Fruit fly (Drosophila melanogaster) whole organism, wandering third instar larva: ENCODE results near the gene ATPsynO.

Experiments used
- Abd-B ChIP-seq: fragments of >200 bp; optimal IDR thresholded peaks from 2 replicates; lab custom pipeline; 2017; ENCODE audit warnings: missing biosample characterization, missing genetic modification characterization
- CG32264 ChIP-seq: fragments of 200-800 bp; sonication (Bioruptor generic); optimal IDR thresholded peaks from 2 replicates; lab custom pipeline; 2016; ENCODE audit warnings: missing biosample characterization, missing genetic modification characterization
- CG9705 ChIP-seq: fragments of 200-800 bp; sonication (Bioruptor generic); optimal IDR thresholded peaks from 2 replicates; lab custom pipeline; 2018; ENCODE audit warnings: missing biosample characterization, mild to moderate bottlenecking, missing genetic modification characterization
- CrebA ChIP-seq: fragments of 200-800 bp; sonication (Bioruptor generic); optimal IDR thresholded peaks from 2 replicates; lab custom pipeline; 2016; ENCODE audit warnings: missing biosample characterization, mild to moderate bottlenecking, missing genetic modification characterization, borderline replicate concordance
- Dfd ChIP-seq: fragments of >200 bp; optimal IDR thresholded peaks from 2 replicates; lab custom pipeline; 2017; ENCODE audit warnings: missing biosample characterization, missing genetic modification characterization
- Dif ChIP-seq: fragments of 200-275, 200-300 bp; sonication (Bioruptor generic); optimal IDR thresholded peaks from 2 replicates; lab custom pipeline; 2018; ENCODE audit warnings: missing biosample characterization, missing genetic modification characterization; ENCODE audit not compliant: partially characterized antibody
- GATAd ChIP-seq: sonication (Bioruptor generic); optimal IDR thresholded peaks from 2 replicates; lab custom pipeline; 2016; ENCODE audit warnings: missing biosample characterization, missing genetic modification characterization
- HLH106 ChIP-seq: fragments of 200-800 bp; optimal IDR thresholded peaks from 3 replicates; lab custom pipeline; 2019; ENCODE audit warnings: missing biosample characterization, mild to moderate bottlenecking, missing genetic modification characterization, moderate library complexity
- Hnf4 ChIP-seq: fragments of 200-800 bp; sonication (Bioruptor generic); optimal IDR thresholded peaks from 2 replicates; lab custom pipeline; 2016; ENCODE audit warnings: missing biosample characterization, mild to moderate bottlenecking, missing genetic modification characterization
- Hr78 ChIP-seq: fragments of >200 bp; optimal IDR thresholded peaks from 2 replicates; lab custom pipeline; 2017; ENCODE audit warnings: missing biosample characterization, missing genetic modification characterization
- Hr83 ChIP-seq: fragments of 200-300 bp; sonication (Bioruptor generic); optimal IDR thresholded peaks from 2 replicates; lab custom pipeline; 2016; ENCODE audit warnings: missing biosample characterization, mild to moderate bottlenecking, missing genetic modification characterization, moderate library complexity; ENCODE audit not compliant: poor library complexity, severe bottlenecking
- Jra ChIP-seq: sonication (Bioruptor generic); optimal IDR thresholded peaks from 2 replicates; lab custom pipeline; 2016; ENCODE audit warnings: missing biosample characterization, missing genetic modification characterization
- Mio ChIP-seq: sonication (Bioruptor generic); optimal IDR thresholded peaks from 2 replicates; lab custom pipeline; 2016; ENCODE audit warnings: missing biosample characterization, missing genetic modification characterization
- Myc ChIP-seq: fragments of >200 bp; optimal IDR thresholded peaks from 2 replicates; lab custom pipeline; 2017
- N ChIP-seq: fragments of >200 bp; optimal IDR thresholded peaks from 2 replicates; lab custom pipeline; 2018; ENCODE audit warnings: missing biosample characterization, missing external identifiers, missing genetic modification characterization
- OdsH ChIP-seq: fragments of 200-800 bp; sonication (Bioruptor generic); optimal IDR thresholded peaks from 2 replicates; lab custom pipeline; 2016; ENCODE audit warnings: missing biosample characterization, mild to moderate bottlenecking, missing genetic modification characterization
- Rel ChIP-seq, 2 experiments: fragments of 200-800 bp; sonication (Bioruptor generic) in 1 of 2; optimal IDR thresholded peaks; 2 replicates in 1 of 2; 3 replicates in 1 of 2; lab custom pipeline; 2016 to 2019; ENCODE audit warnings: mild to moderate bottlenecking in 2 of 2, missing biosample characterization in 2 of 2, missing genetic modification characterization in 2 of 2, moderate library complexity in 1 of 2
- Sp1 ChIP-seq: fragments of 200-800 bp; sonication (Bioruptor generic); optimal IDR thresholded peaks from 3 replicates; lab custom pipeline; 2019; ENCODE audit warnings: missing biosample characterization, mild to moderate bottlenecking, missing genetic modification characterization, moderate library complexity
- Vsx2 ChIP-seq: fragments of 200-300, 225-300 bp; sonication (Bioruptor generic); optimal IDR thresholded peaks from 2 replicates; lab custom pipeline; 2018; ENCODE audit warnings: missing biosample characterization, missing genetic modification characterization; ENCODE audit not compliant: partially characterized antibody
- br ChIP-seq: fragments of 200-800 bp; sonication (Bioruptor generic); optimal IDR thresholded peaks from 2 replicates; lab custom pipeline; 2016; ENCODE audit warnings: missing biosample characterization, missing genetic modification characterization
- brk ChIP-seq: fragments of 200-800 bp; sonication (Bioruptor generic); optimal IDR thresholded peaks from 2 replicates; lab custom pipeline; 2016; ENCODE audit warnings: missing biosample characterization, mild to moderate bottlenecking, missing genetic modification characterization
- dl ChIP-seq, 2 experiments: fragments of 175-275, 200-275 bp in 1 of 2; fragments of 200-275 bp in 1 of 2; sonication (Bioruptor generic); optimal IDR thresholded peaks; lab custom pipeline; 2018; ENCODE audit warnings: mild to moderate bottlenecking in 2 of 2, missing biosample characterization in 2 of 2, missing genetic modification characterization in 2 of 2, moderate library complexity in 2 of 2; ENCODE audit not compliant: partially characterized antibody in 2 of 2, insufficient read depth in 1 of 2
- dmrt93B ChIP-seq: fragments of 200-800 bp; sonication (Bioruptor generic); optimal IDR thresholded peaks from 2 replicates; lab custom pipeline; 2018; ENCODE audit warnings: missing biosample characterization, mild to moderate bottlenecking, missing genetic modification characterization
- dsf ChIP-seq: sonication (Bioruptor generic); optimal IDR thresholded peaks from 2 replicates; lab custom pipeline; 2016; ENCODE audit warnings: missing biosample characterization, missing genetic modification characterization, borderline replicate concordance
- ey ChIP-seq: fragments of 200-800 bp; sonication (Bioruptor generic); optimal IDR thresholded peaks from 2 replicates; lab custom pipeline; 2016; ENCODE audit warnings: missing biosample characterization, missing genetic modification characterization
- foxo ChIP-seq, 2 experiments: fragments of 200-800 bp; sonication (Bioruptor generic); optimal IDR thresholded peaks; 2 replicates in 1 of 2; 3 replicates in 1 of 2; lab custom pipeline; 2016 to 2017; ENCODE audit warnings: missing biosample characterization in 2 of 2, missing genetic modification characterization in 2 of 2
- fru ChIP-seq: fragments of 200-800 bp; sonication (Bioruptor generic); optimal IDR thresholded peaks from 3 replicates; lab custom pipeline; 2016; ENCODE audit warnings: missing biosample characterization, mild to moderate bottlenecking, missing genetic modification characterization
- h ChIP-seq: fragments of 200-800 bp; sonication (Bioruptor generic); optimal IDR thresholded peaks from 3 replicates; lab custom pipeline; 2016; ENCODE audit warnings: missing biosample characterization, mild to moderate bottlenecking, missing genetic modification characterization
- jim ChIP-seq: fragments of 175-275, 200-325 bp; sonication (Bioruptor generic); optimal IDR thresholded peaks from 2 replicates; lab custom pipeline; 2016; ENCODE audit warnings: missing biosample characterization, mild to moderate bottlenecking, missing genetic modification characterization
- lola ChIP-seq: fragments of >200 bp; optimal IDR thresholded peaks from 2 replicates; lab custom pipeline; 2017; ENCODE audit warnings: missing biosample characterization, missing genetic modification characterization
- pan ChIP-seq: fragments of >200 bp; optimal IDR thresholded peaks from 2 replicates; lab custom pipeline; 2017
- psq ChIP-seq: fragments of 200-800 bp; sonication (Bioruptor generic); optimal IDR thresholded peaks from 3 replicates; lab custom pipeline; 2017; ENCODE audit warnings: missing biosample characterization, mild to moderate bottlenecking, missing genetic modification characterization, moderate library complexity
- rgr ChIP-seq: fragments of 200-800 bp; sonication (Bioruptor generic); optimal IDR thresholded peaks from 3 replicates; lab custom pipeline; 2016; ENCODE audit warnings: missing biosample characterization, mild to moderate bottlenecking, missing genetic modification characterization
- sage ChIP-seq: fragments of 200-800 bp; sonication (Bioruptor generic); optimal IDR thresholded peaks from 2 replicates; lab custom pipeline; 2016; ENCODE audit warnings: missing biosample characterization, mild to moderate bottlenecking, missing genetic modification characterization
- sv ChIP-seq: fragments of 200-800 bp; sonication (Bioruptor generic); optimal IDR thresholded peaks from 3 replicates; lab custom pipeline; 2016; ENCODE audit warnings: missing biosample characterization, missing genetic modification characterization
- tai ChIP-seq: sonication (Bioruptor generic); optimal IDR thresholded peaks from 2 replicates; lab custom pipeline; 2016; ENCODE audit warnings: missing biosample characterization, missing genetic modification characterization
- usp ChIP-seq: fragments of >200 bp; optimal IDR thresholded peaks from 2 replicates; lab custom pipeline; 2017; ENCODE audit warnings: missing biosample characterization, missing genetic modification characterization
- woc ChIP-seq: sonication (Bioruptor generic); optimal IDR thresholded peaks from 2 replicates; lab custom pipeline; 2016; ENCODE audit warnings: missing biosample characterization, mild to moderate bottlenecking, missing genetic modification characterization

Gene ATPsynO

DNA sequence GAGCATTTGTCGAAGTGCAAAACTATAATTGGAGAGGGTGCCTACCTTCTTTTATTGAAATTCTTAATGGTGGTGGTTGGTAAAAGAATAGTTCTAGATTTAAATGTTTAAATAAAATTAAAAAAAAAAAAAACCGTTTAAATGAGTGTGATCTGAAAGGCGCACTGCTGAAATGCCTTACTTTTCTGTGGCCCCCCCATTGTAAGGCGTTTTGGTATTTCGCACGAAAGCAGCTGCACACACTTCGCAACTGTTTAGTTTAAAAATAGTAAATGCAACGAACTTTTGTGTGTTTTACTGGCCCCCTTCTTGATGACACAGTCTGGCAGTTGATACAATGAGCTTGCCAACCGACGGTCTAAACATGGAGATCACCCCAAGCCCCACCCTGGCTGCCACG lies 3.0 kb downstream of the ATPsynO start, which contains the start of the genes CG14864 and Zip88E:
Gene CG14864, minus strand, starts transcription at position 113 of the 400 bp plus-strand sequence.
Gene Zip88E, plus strand, starts transcription at position 237 of the 400 bp plus-strand sequence.
- TF ChIP-seq Hr83 (GFP tag; lab: Kevin White, UChicago) (peak; percentile 22), Vsx2 (no peak)

DNA sequence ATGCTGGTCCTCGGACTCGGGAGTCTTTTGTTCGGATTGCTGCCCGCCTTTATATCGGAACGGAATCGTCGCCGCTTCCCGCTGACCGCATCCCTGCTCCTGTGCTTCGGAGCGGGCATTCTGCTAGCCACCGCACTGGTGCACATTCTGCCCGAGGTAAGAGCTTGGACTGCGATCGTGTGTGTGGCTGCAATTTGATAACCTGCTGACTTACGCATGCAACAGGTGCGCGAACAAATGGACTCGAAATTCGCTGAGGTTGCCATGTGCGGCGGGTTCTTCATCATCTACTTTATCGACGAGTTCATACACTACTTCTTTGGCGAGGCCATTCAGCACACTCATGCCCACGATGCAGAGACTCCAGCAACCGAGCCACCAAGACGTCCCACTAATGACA lies 3.5 kb downstream of the ATPsynO start:
- TF ChIP-seq rgr (GFP tag; lab: Kevin White, UChicago) (no peak), GATAd (GFP tag; lab: Kevin White, UChicago) (no peak), br (GFP tag; lab: Kevin White, UChicago) (no peak), pan (no peak), Dif (no peak), Hnf4 (GFP tag; lab: Kevin White, UChicago) (no peak), sv (no peak), Dfd (GFP tag; lab: Kevin White, UChicago) (no peak), Myc (lab: Kevin White, UChicago) (no peak), psq (no peak), Sp1 (GFP tag; lab: Kevin White, UChicago) (no peak), sage (GFP tag; lab: Kevin White, UChicago) (no peak)

DNA sequence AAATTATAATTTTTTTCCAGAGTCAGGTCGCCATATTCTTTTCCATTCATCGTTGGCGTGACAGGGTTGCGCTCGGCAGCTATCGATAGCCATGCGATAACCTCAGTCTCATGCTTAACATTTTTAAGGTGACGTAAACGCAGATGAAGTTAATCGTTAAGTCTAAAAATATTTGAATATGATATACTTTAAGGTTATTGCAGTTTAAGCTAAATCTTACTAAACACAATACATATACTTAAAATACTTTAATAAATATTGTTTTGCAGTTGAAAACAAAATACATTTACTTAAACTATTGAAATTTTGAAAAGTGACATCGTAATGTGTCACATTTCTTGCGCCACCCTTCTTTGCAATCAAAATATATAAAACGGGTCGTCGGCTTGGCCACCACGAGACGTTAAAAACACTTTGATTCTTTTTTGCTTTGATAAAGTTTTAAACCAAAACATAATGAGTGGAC lies 9.8 kb downstream of the ATPsynO start, which contains the start of the genes Cp190 and CG4338:
Gene Cp190, minus strand, starts transcription at position 84 of the 466 bp plus-strand sequence.
Gene CG4338, plus strand, starts transcription at position 365 of the 466 bp plus-strand sequence.
- TF ChIP-seq ey (GFP tag; lab: Kevin White, UChicago): peak; percentile 95
- peak; percentile 97 for TF ChIP-seq dmrt93B (GFP tag; lab: Kevin White, UChicago)
- no peak for TF ChIP-seq jim
- no peak for TF ChIP-seq N (GFP tag; lab: Kevin White, UChicago)
- no peak for TF ChIP-seq Hnf4 (GFP tag; lab: Kevin White, UChicago)
- TF ChIP-seq GATAd (GFP tag; lab: Kevin White, UChicago): no peak
- peak; percentile 98 for TF ChIP-seq CG9705 (GFP tag; lab: Kevin White, UChicago)
- peak; percentile 96 for TF ChIP-seq OdsH
- TF ChIP-seq br (GFP tag; lab: Kevin White, UChicago): peak; percentile 94
- peak; percentile 97 for TF ChIP-seq h
- TF ChIP-seq dsf (GFP tag; lab: Kevin White, UChicago): peak; percentile 90
- no peak for TF ChIP-seq Vsx2
- no peak for TF ChIP-seq Hr78 (GFP tag; lab: Kevin White, UChicago)
- no peak for TF ChIP-seq Dfd (GFP tag; lab: Kevin White, UChicago)
- TF ChIP-seq Hr83 (GFP tag; lab: Kevin White, UChicago): peak; percentile 69
- peak; percentile 78 for TF ChIP-seq Rel (GFP tag; optimal IDR thresholded peaks at IDR 0.05; lab: Kevin White, UChicago)
- peak; percentile 92 for TF ChIP-seq Rel (tag; optimal IDR thresholded peaks at IDR 0.05; lab: Kevin White, UChicago)
- peak; percentile 96 for TF ChIP-seq fru (GFP tag; lab: Kevin White, UChicago)
- TF ChIP-seq dl (GFP tag; optimal IDR thresholded peaks at IDR 0.05; lab: Kevin White, UChicago; ENCODE audit: insufficient read depth in 1 of 2, partially characterized antibody in 2 of 2): no peak
- TF ChIP-seq lola (GFP tag; lab: Kevin White, UChicago): no peak
- TF ChIP-seq psq: peak; percentile 95
- no peak for TF ChIP-seq tai (GFP tag; lab: Kevin White, UChicago)
- no peak for TF ChIP-seq usp
- TF ChIP-seq sv: peak; percentile 92
- no peak for TF ChIP-seq CrebA (GFP tag; lab: Kevin White, UChicago)
- no peak for TF ChIP-seq sage (GFP tag; lab: Kevin White, UChicago)
- no peak for TF ChIP-seq pan
- TF ChIP-seq HLH106 (tag; lab: Kevin White, UChicago): peak; percentile 99
- peak; percentile 80 for TF ChIP-seq Jra
- TF ChIP-seq Dif: no peak
- TF ChIP-seq brk (GFP tag; lab: Kevin White, UChicago): no peak
- TF ChIP-seq Abd-B (GFP tag; lab: Kevin White, UChicago): no peak
- TF ChIP-seq Myc (lab: Kevin White, UChicago): peak; percentile 34
- TF ChIP-seq woc (GFP tag; lab: Kevin White, UChicago): peak; percentile 97
- TF ChIP-seq foxo (GFP tag; optimal IDR thresholded peaks at IDR 0.05; lab: Kevin White, UChicago): peak; percentile 64 to 98
- peak; percentile 85 for TF ChIP-seq CG32264 (GFP tag; lab: Kevin White, UChicago)
- TF ChIP-seq rgr (GFP tag; lab: Kevin White, UChicago): peak; percentile 98
- peak; percentile 99 for TF ChIP-seq Sp1 (GFP tag; lab: Kevin White, UChicago)
- peak; percentile 48 for TF ChIP-seq Mio (GFP tag; lab: Kevin White, UChicago)
